Worm (Caenorhabditis elegans): ENCODE results near the gene C13A2.5.

The C13A2.5 gene

ce11 chrV:7237133-7237532, 38.5 kb upstream of the C13A2.5 start, which contains the start of gene hyls-1 (continued):
- TF ChIP-seq snpc-3.4 (tag; optimal IDR thresholded peaks at IDR 0.05): peak; percentile 34
- TF ChIP-seq ztf-25 (GFP tag; IDR thresholded peaks at IDR 0.05): no peak
- TF ChIP-seq hlh-26 (GFP tag; conservative IDR thresholded peaks at IDR 0.05): no peak
- TF ChIP-seq fkh-3 (tag; optimal IDR thresholded peaks at IDR 0.05): no peak
- TF ChIP-seq lin-40 (tag; optimal IDR thresholded peaks at IDR 0.05): peak; percentile 72
- no peak for TF ChIP-seq ztf-3 (GFP tag; optimal IDR thresholded peaks at IDR 0.05)
- peak in 1 of 3 experiments; percentile 91 for TF ChIP-seq lin-35 (GFP tag; optimal IDR thresholded peaks at IDR 0.05)
- TF ChIP-seq let-526 (GFP tag; IDR thresholded peaks at IDR 0.05): no peak
- TF ChIP-seq Y67H2A.10 (GFP tag; conservative IDR thresholded peaks at IDR 0.05): peak; percentile 55; the same call in 1 of the 2 replicates
- no peak for TF ChIP-seq mxl-1 (tag; optimal IDR thresholded peaks at IDR 0.05)
- no peak for TF ChIP-seq aptf-3 (GFP tag; IDR thresholded peaks at IDR 0.05)
- no peak for TF ChIP-seq ztf-22 (GFP tag; optimal IDR thresholded peaks at IDR 0.05)
- no peak for TF ChIP-seq F57A8.1 (GFP tag; optimal IDR thresholded peaks at IDR 0.05)
- no peak for TF ChIP-seq somi-1 (GFP tag; optimal IDR thresholded peaks at IDR 0.05)
- TF ChIP-seq dpl-1 (GFP tag; optimal IDR thresholded peaks at IDR 0.05): peak; percentile 85
- no peak for TF ChIP-seq snpc-1.1 (tag; optimal IDR thresholded peaks at IDR 0.05; ENCODE audit: insufficient read depth)
- no peak for TF ChIP-seq nhr-120 (GFP tag; IDR thresholded peaks at IDR 0.05)
- TF ChIP-seq K12H6.12 (tag; optimal IDR thresholded peaks at IDR 0.05): peak; percentile 3
- TF ChIP-seq unc-62 (GFP tag; optimal IDR thresholded peaks at IDR 0.05): no peak
- TF ChIP-seq rcor-1 (GFP tag; IDR thresholded peaks at IDR 0.05): peak; percentile 71
- peak; percentile 44 for TF ChIP-seq snpc-1.3 (tag; optimal IDR thresholded peaks at IDR 0.05; ENCODE audit: insufficient read depth)
- 0 out of 2 replicates have a peak, but pooled peaks have one; percentile 20 for TF ChIP-seq attf-6 (GFP tag; IDR thresholded peaks at IDR 0.05)
- TF ChIP-seq dox-1 (GFP tag; IDR thresholded peaks at IDR 0.05): peak; percentile 76
- no peak for TF ChIP-seq dpff-1 (tag; optimal IDR thresholded peaks at IDR 0.05)
- no peak for TF ChIP-seq chd-7 (tag; optimal IDR thresholded peaks at IDR 0.05)
- no peak for TF ChIP-seq T26A5.8 (tag; optimal IDR thresholded peaks at IDR 0.05)
- TF ChIP-seq sptf-2 (GFP tag; optimal IDR thresholded peaks at IDR 0.05): no peak
- TF ChIP-seq madf-10 (tag; optimal IDR thresholded peaks at IDR 0.05): no peak
- no peak for TF ChIP-seq F22D6.2 (tag; optimal IDR thresholded peaks at IDR 0.05)
- TF ChIP-seq egl-18 (GFP tag; IDR thresholded peaks at IDR 0.05): no peak
- TF ChIP-seq F57C9.4 (tag; optimal IDR thresholded peaks at IDR 0.05): no peak
- no peak for TF ChIP-seq cebp-2 (GFP tag; IDR thresholded peaks at IDR 0.05)
- no peak for TF ChIP-seq rec-8 (tag; optimal IDR thresholded peaks at IDR 0.05)
- TF ChIP-seq sea-2 (GFP tag; IDR thresholded peaks at IDR 0.05): no peak
- TF ChIP-seq ceh-79 (tag; optimal IDR thresholded peaks at IDR 0.05): no peak

ce11 chrV:7239471-7239870, 36.1 kb upstream of the C13A2.5 start, which contains the start of gene C05C8.1:
Gene C05C8.1, plus strand, starts transcription at chrV:7239771.
- TF ChIP-seq madf-8 (GFP tag; conservative IDR thresholded peaks at IDR 0.05) (no peak), snpc-1.1 (tag; optimal IDR thresholded peaks at IDR 0.05; ENCODE audit: insufficient read depth) (no peak), Y67H2A.10 (GFP tag; conservative IDR thresholded peaks at IDR 0.05) (no peak), sdz-38 (tag; optimal IDR thresholded peaks at IDR 0.05) (no peak), lin-54 (GFP tag; optimal IDR thresholded peaks at IDR 0.05) (no peak), rec-8 (tag; optimal IDR thresholded peaks at IDR 0.05) (no peak), ceh-40 (GFP tag; IDR thresholded peaks at IDR 0.05) (no peak), Y53G8AR.9 (GFP tag; conservative IDR thresholded peaks at IDR 0.05) (no peak)
